Fruit fly (Drosophila melanogaster) whole organism, embryonic: ENCODE data around the gene vsg.

Experiments used
- Blimp-1 ChIP-seq: fragments of 200-800 bp; sonication (Bioruptor generic); optimal IDR thresholded peaks from 3 replicates; lab custom pipeline; 2018; ENCODE audit warnings: missing biosample characterization, missing genetic modification characterization, mild to moderate bottlenecking, moderate library complexity, missing genetic modification reagents
- CG12236 ChIP-seq: fragments of 200-800 bp; sonication (Bioruptor generic); optimal IDR thresholded peaks from 2 replicates; lab custom pipeline; 2016; ENCODE audit warnings: missing biosample characterization, missing genetic modification characterization
- CG12744 ChIP-seq: fragments of 200-800 bp; sonication (Bioruptor generic); optimal IDR thresholded peaks from 2 replicates; lab custom pipeline; 2016; ENCODE audit warnings: missing biosample characterization, missing genetic modification characterization
- CG13287 ChIP-seq: fragments of 200-800 bp; sonication (Bioruptor generic); IDR thresholded peaks from 2 replicates; pipeline ENCODE4 v1.3.6; 2022; ENCODE audit warnings: missing biosample characterization, missing genetic modification characterization; ENCODE audit not compliant: partially characterized antibody
- CG14667 ChIP-seq: fragments of 200-800 bp; sonication (Bioruptor generic); IDR thresholded peaks from 2 replicates; pipeline ENCODE4 v1.3.6; 2022; ENCODE audit warnings: missing biosample characterization, missing genetic modification characterization
- CG1602 ChIP-seq: fragments of 200-800 bp; sonication (Bioruptor generic); optimal IDR thresholded peaks from 3 replicates; lab custom pipeline; 2016; ENCODE audit warnings: missing biosample characterization, missing genetic modification characterization
- CG17568 ChIP-seq: fragments of 200-800 bp; sonication (Bioruptor generic); optimal IDR thresholded peaks from 2 replicates; lab custom pipeline; 2018; ENCODE audit warnings: missing biosample characterization, mild to moderate bottlenecking, missing genetic modification characterization, moderate library complexity
- CG18764 ChIP-seq: fragments of 200-800 bp; sonication (Bioruptor generic); optimal IDR thresholded peaks from 3 replicates; lab custom pipeline; 2016; ENCODE audit warnings: missing biosample characterization, missing genetic modification characterization
- CG2120 ChIP-seq: fragments of 200-800 bp; sonication (Bioruptor generic); optimal IDR thresholded peaks from 3 replicates; lab custom pipeline; 2016; ENCODE audit warnings: missing biosample characterization, missing genetic modification characterization
- CG2129 ChIP-seq: fragments of 200-800 bp; sonication (Bioruptor generic); IDR thresholded peaks from 2 replicates; pipeline ENCODE4 v1.3.6; 2022; ENCODE audit warnings: missing biosample characterization, missing genetic modification characterization; ENCODE audit not compliant: partially characterized antibody
- CG2202 ChIP-seq: fragments of 200-800 bp; sonication (Bioruptor generic); optimal IDR thresholded peaks from 2 replicates; lab custom pipeline; 2018; ENCODE audit warnings: missing biosample characterization, mild to moderate bottlenecking, missing genetic modification characterization
- CG30403 ChIP-seq: fragments of 200-800 bp; sonication (Bioruptor generic); optimal IDR thresholded peaks from 3 replicates; lab custom pipeline; 2016; ENCODE audit warnings: missing biosample characterization, missing genetic modification characterization
- CG3065 ChIP-seq: fragments of 200-800 bp; sonication (Bioruptor generic); optimal IDR thresholded peaks from 2 replicates; lab custom pipeline; 2016; ENCODE audit warnings: missing biosample characterization, missing genetic modification characterization
- CG3407 ChIP-seq: fragments of 200-800 bp; sonication (Bioruptor generic); optimal IDR thresholded peaks from 2 replicates; lab custom pipeline; 2018; ENCODE audit warnings: missing biosample characterization, mild to moderate bottlenecking, missing genetic modification characterization
- CG34376 ChIP-seq: fragments of 200-800 bp; sonication (Bioruptor generic); optimal IDR thresholded peaks from 2 replicates; lab custom pipeline; 2018; ENCODE audit warnings: missing biosample characterization, mild to moderate bottlenecking, missing genetic modification characterization
- CG5245 ChIP-seq: fragments of 200-800 bp; sonication (Bioruptor generic); optimal IDR thresholded peaks from 3 replicates; lab custom pipeline; 2016; ENCODE audit warnings: missing biosample characterization, missing genetic modification characterization
- CG6791 ChIP-seq: fragments of 200-800 bp; sonication (Bioruptor generic); IDR thresholded peaks from 3 replicates; pipeline ENCODE4 v1.3.6; 2022; ENCODE audit warnings: missing biosample characterization, missing genetic modification characterization; ENCODE audit not compliant: partially characterized antibody
- CG7372 ChIP-seq: fragments of 200-800 bp; sonication (Bioruptor generic); IDR thresholded peaks from 2 replicates; pipeline ENCODE4 v1.3.6; 2022; ENCODE audit warnings: missing biosample characterization, missing genetic modification characterization
- Chrac-16 ChIP-seq: fragments of 200-800 bp; sonication (Bioruptor generic); optimal IDR thresholded peaks from 3 replicates; lab custom pipeline; 2016; ENCODE audit warnings: missing biosample characterization, missing genetic modification characterization
- Dad ChIP-seq: fragments of 200-800 bp; sonication (Bioruptor generic); optimal IDR thresholded peaks from 3 replicates; lab custom pipeline; 2016; ENCODE audit warnings: missing biosample characterization, missing genetic modification characterization
- Dll ChIP-seq: fragments of 200-800 bp; sonication (Bioruptor generic); IDR thresholded peaks from 4 replicates; pipeline ENCODE4 v1.3.6; 2022; ENCODE audit warnings: missing biosample characterization, missing genetic modification characterization; ENCODE audit not compliant: partially characterized antibody
- Doc3 ChIP-seq: fragments of 200-800 bp; sonication (Bioruptor generic); IDR thresholded peaks from 3 replicates; pipeline ENCODE4 v1.3.6; 2022; ENCODE audit warnings: missing biosample characterization, missing genetic modification characterization; ENCODE audit not compliant: partially characterized antibody
- Elba2 ChIP-seq: fragments of 200-800 bp; sonication (Bioruptor generic); optimal IDR thresholded peaks from 3 replicates; lab custom pipeline; 2016; ENCODE audit warnings: missing biosample characterization, missing genetic modification characterization
- HHEX ChIP-seq: fragments of 200-800 bp; sonication (Bioruptor generic); optimal IDR thresholded peaks from 3 replicates; lab custom pipeline; 2017; ENCODE audit warnings: missing biosample characterization, mild to moderate bottlenecking, missing genetic modification characterization, missing genetic modification reagents
- HLHmδ ChIP-seq: fragments of 200-800 bp; sonication (Bioruptor generic); optimal IDR thresholded peaks from 2 replicates; lab custom pipeline; 2018; ENCODE audit warnings: missing biosample characterization, mild to moderate bottlenecking, missing genetic modification characterization, moderate library complexity
- Hand ChIP-seq: fragments of 200-800 bp; sonication (Bioruptor generic); optimal IDR thresholded peaks from 2 replicates; lab custom pipeline; 2017; ENCODE audit warnings: mild to moderate bottlenecking, missing biosample characterization, missing genetic modification reagents, missing genetic modification characterization
- Mad ChIP-seq: fragments of 200-800 bp; sonication (Bioruptor generic); optimal IDR thresholded peaks from 2 replicates; lab custom pipeline; 2016; ENCODE audit warnings: missing biosample characterization, missing genetic modification characterization
- NC2α ChIP-seq: fragments of 200-800 bp; sonication (Bioruptor generic); optimal IDR thresholded peaks from 2 replicates; lab custom pipeline; 2016; ENCODE audit warnings: missing biosample characterization, missing genetic modification characterization
- NC2β ChIP-seq: fragments of 200-800 bp; sonication (Bioruptor generic); optimal IDR thresholded peaks from 2 replicates; lab custom pipeline; 2016; ENCODE audit warnings: missing biosample characterization, missing genetic modification characterization
- Optix ChIP-seq: fragments of 200-800 bp; sonication (Bioruptor generic); IDR thresholded peaks from 3 replicates; pipeline ENCODE4 v1.3.6; 2022; ENCODE audit warnings: missing biosample characterization, missing genetic modification characterization
- Scr ChIP-seq: fragments of 200-800 bp; sonication (Bioruptor generic); IDR thresholded peaks from 2 replicates; pipeline ENCODE4 v1.3.6; 2022; ENCODE audit warnings: missing biosample characterization, missing genetic modification characterization; ENCODE audit not compliant: partially characterized antibody
- Xbp1 ChIP-seq: fragments of 200-800 bp; sonication (Bioruptor generic); optimal IDR thresholded peaks from 3 replicates; lab custom pipeline; 2016; ENCODE audit warnings: missing biosample characterization, mild to moderate bottlenecking, missing genetic modification characterization
- Xrp1 ChIP-seq: fragments of 200-800 bp; sonication (Bioruptor generic); IDR thresholded peaks from 2 replicates; pipeline ENCODE4 v1.3.6; 2022; ENCODE audit warnings: missing biosample characterization, missing genetic modification characterization
- abd-A ChIP-seq: fragments of 200-800 bp; sonication (Bioruptor generic); optimal IDR thresholded peaks from 3 replicates; lab custom pipeline; 2019; ENCODE audit warnings: missing biosample characterization, mild to moderate bottlenecking, missing genetic modification characterization, moderate library complexity
- ash1 ChIP-seq: fragments of 200-800 bp; sonication (Bioruptor generic); optimal IDR thresholded peaks from 2 replicates; lab custom pipeline; 2018; ENCODE audit warnings: missing biosample characterization, mild to moderate bottlenecking, missing genetic modification characterization
- chinmo ChIP-seq: fragments of 200-800 bp; sonication (Bioruptor generic); IDR thresholded peaks from 4 replicates; pipeline ENCODE4 v1.3.6; 2022; ENCODE audit warnings: missing biosample characterization, missing genetic modification characterization; ENCODE audit not compliant: partially characterized antibody
- crol ChIP-seq: fragments of 200-800 bp; sonication (Bioruptor generic); IDR thresholded peaks from 2 replicates; pipeline ENCODE4 v1.3.6; 2022; ENCODE audit warnings: missing biosample characterization, missing genetic modification characterization
- klu ChIP-seq: fragments of 200-800 bp; sonication (Bioruptor generic); IDR thresholded peaks from 2 replicates; pipeline ENCODE4 v1.3.6; 2022; ENCODE audit warnings: missing biosample characterization, missing genetic modification characterization
- onecut ChIP-seq: fragments of 200-800 bp; sonication (Bioruptor generic); IDR thresholded peaks from 2 replicates; pipeline ENCODE4 v1.3.6; 2022; ENCODE audit warnings: missing biosample characterization, missing genetic modification characterization
- prd ChIP-seq, 3 experiments: fragments of >200 bp in 2 of 3; fragments of 200-800 bp in 1 of 3; sonication (Bioruptor generic) in 1 of 3; optimal IDR thresholded peaks in 2 of 3; IDR thresholded peaks in 1 of 3; 2 replicates in 2 of 3; 3 replicates in 1 of 3; pipeline versions ENCODE4 v1.3.6 to Lab custom; 2017 to 2022; ENCODE audit warnings: missing biosample characterization in 1 of 3, missing genetic modification characterization in 1 of 3
- pros ChIP-seq: fragments of 200-800 bp; sonication (Bioruptor generic); optimal IDR thresholded peaks from 3 replicates; lab custom pipeline; 2019; ENCODE audit warnings: missing biosample characterization, mild to moderate bottlenecking, missing genetic modification characterization, moderate library complexity
- psq ChIP-seq: fragments of 200-800 bp; sonication (Bioruptor generic); optimal IDR thresholded peaks from 2 replicates; lab custom pipeline; 2017; ENCODE audit warnings: missing biosample characterization, missing genetic modification characterization
- ranshi ChIP-seq: fragments of 200-800 bp; sonication (Bioruptor generic); IDR thresholded peaks from 2 replicates; pipeline ENCODE4 v1.3.6; 2022; ENCODE audit warnings: missing biosample characterization, missing genetic modification characterization
- sens ChIP-seq: fragments of 200-800 bp; sonication (Bioruptor generic); peaks from one replicate; lab custom pipeline; 2016; ENCODE audit warnings: missing biosample characterization, missing genetic modification characterization
- sima ChIP-seq: fragments of 200-800 bp; sonication (Bioruptor generic); optimal IDR thresholded peaks from 2 replicates; lab custom pipeline; 2016; ENCODE audit warnings: missing biosample characterization, missing genetic modification characterization
- sug ChIP-seq: fragments of 200-800 bp; optimal IDR thresholded peaks from 2 replicates; lab custom pipeline; 2019; ENCODE audit warnings: missing biosample characterization, mild to moderate bottlenecking, missing genetic modification characterization, moderate library complexity
- twi ChIP-seq: fragments of 200-800 bp; optimal IDR thresholded peaks from 2 replicates; lab custom pipeline; 2019; ENCODE audit warnings: missing biosample characterization, mild to moderate bottlenecking, missing genetic modification characterization, moderate library complexity
- yki ChIP-seq: fragments of >200 bp; optimal IDR thresholded peaks from 3 replicates; lab custom pipeline; 2018

The vsg gene

DNA sequence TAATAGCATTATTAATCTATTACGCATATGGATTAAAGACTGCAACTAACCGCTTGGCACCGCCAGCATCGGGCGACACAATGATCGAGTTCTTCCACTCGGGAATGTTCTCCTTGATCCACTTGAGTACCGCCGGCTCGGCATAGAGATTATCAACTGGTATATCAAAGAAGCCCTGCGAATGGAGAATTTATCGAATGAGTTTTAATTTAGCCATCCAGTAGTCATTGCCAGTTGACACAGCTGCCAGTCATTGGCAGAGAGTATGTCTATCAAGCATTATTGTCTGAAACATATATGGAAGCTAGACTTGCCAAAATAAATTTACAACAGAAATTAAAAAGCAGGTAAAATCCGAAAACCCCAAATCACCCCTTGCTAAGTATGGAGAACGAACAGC, 29.3 kb upstream of the vsg start, which contains the start of gene CG16719:
TSS of gene CG16719 (plus strand) at position 301 of the 400 bp plus-strand sequence.
- TF ChIP-seq CG13287 (no peak), Chrac-16 (GFP tag; lab: Kevin White, UChicago) (no peak), CG18764 (GFP tag; lab: Kevin White, UChicago) (no peak), Dll (GFP tag; lab: Robert Waterston, UW) (no peak), CG5245 (GFP tag; lab: Kevin White, UChicago) (no peak), Mad (GFP tag; lab: Kevin White, UChicago) (no peak), prd (optimal IDR thresholded peaks at IDR 0.05; lab: Kevin White, UChicago) (no peak), prd (GFP tag; IDR thresholded peaks at IDR 0.05; lab: Robert Waterston, UW) (no peak), CG30403 (GFP tag; lab: Kevin White, UChicago) (no peak), NC2β (no peak), sima (GFP tag; lab: Kevin White, UChicago) (no peak), Doc3 (GFP tag; lab: Robert Waterston, UW) (no peak), Optix (GFP tag; lab: Robert Waterston, UW) (no peak), yki (lab: Kevin White, UChicago) (no peak), CG14667 (GFP tag; lab: Robert Waterston, UW) (no peak), CG1602 (no peak), Dad (GFP tag; lab: Kevin White, UChicago) (no peak), CG7372 (GFP tag; lab: Robert Waterston, UW) (no peak), abd-A (tag; lab: Kevin White, UChicago) (no peak), ranshi (GFP tag; lab: Robert Waterston, UW) (no peak)
- TF ChIP-seq, all 482 proteins: peak for 0

- TF ChIP-seq sug (tag; lab: Kevin White, UChicago) (peak; percentile 29), Xrp1 (GFP tag; lab: Robert Waterston, UW) (no peak), CG12236 (GFP tag; lab: Kevin White, UChicago) (no peak), CG2129 (no peak), CG34376 (peak; percentile 4), pros (GFP tag; lab: Kevin White, UChicago) (no peak), HLHmδ (no peak), crol (GFP tag; lab: Robert Waterston, UW) (peak; percentile 42; the same call in 1 of the 2 replicates), CG2120 (GFP tag; lab: Kevin White, UChicago) (no peak), CG17568 (no peak)
Observed at dm6 chr3L:9687536-9687935, 26.6 kb upstream of the vsg start.

DNA sequence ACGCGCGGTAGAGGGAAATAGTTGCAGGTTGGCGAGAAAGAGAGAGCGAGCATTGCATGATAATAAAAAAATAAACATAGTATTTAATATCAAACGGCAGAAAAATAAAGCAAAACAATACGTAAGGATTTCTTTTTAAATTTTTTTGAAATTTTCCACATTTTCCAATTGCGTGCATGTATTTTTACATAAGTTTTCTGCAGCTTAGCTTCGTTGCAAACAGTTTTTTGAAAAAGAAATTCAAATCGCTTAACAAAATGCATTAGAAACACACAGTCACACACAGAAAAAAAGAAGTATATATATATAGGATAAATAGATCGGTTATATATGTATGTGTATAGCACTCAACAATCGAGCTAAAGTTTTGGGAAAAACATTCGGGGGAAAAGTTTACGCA, 25.4 kb upstream of the vsg start:
- no peak for TF ChIP-seq Scr (GFP tag; lab: Robert Waterston, UW)
- no peak for TF ChIP-seq NC2α
- no peak for TF ChIP-seq CG12744 (GFP tag; lab: Kevin White, UChicago)
- no peak for TF ChIP-seq Elba2 (GFP tag; lab: Kevin White, UChicago)
- peak; percentile 29 for TF ChIP-seq sens (GFP tag; lab: Kevin White, UChicago)
- TF ChIP-seq Xbp1 (GFP tag; lab: Kevin White, UChicago), result no peak
- TF ChIP-seq, all 482 proteins: peak for 1

dm6 chr3L:9689809-9690208, 24.3 kb upstream of the vsg start:
- TF ChIP-seq CG3407 (GFP tag; lab: Kevin White, UChicago), result no peak
- no peak for TF ChIP-seq CG3065 (GFP tag; lab: Kevin White, UChicago)
- no peak for TF ChIP-seq onecut
- no peak for TF ChIP-seq ash1 (GFP tag; lab: Kevin White, UChicago)
- TF ChIP-seq CG2202, result no peak
- TF ChIP-seq Blimp-1 (GFP tag; lab: Kevin White, UChicago), result no peak
- TF ChIP-seq Dad (GFP tag; lab: Kevin White, UChicago), result no peak
- TF ChIP-seq HHEX (GFP tag; lab: Kevin White, UChicago), result no peak
- 0 out of 4 replicates have a peak, but pooled peaks have one; percentile 23 for TF ChIP-seq chinmo (GFP tag; lab: Robert Waterston, UW)
- TF ChIP-seq CG6791 (GFP tag; lab: Robert Waterston, UW), result no peak
- TF ChIP-seq Scr (GFP tag; lab: Robert Waterston, UW), result no peak
- no peak for TF ChIP-seq klu (GFP tag; lab: Robert Waterston, UW)
- no peak for TF ChIP-seq psq (GFP tag; lab: Kevin White, UChicago)
- TF ChIP-seq Hand (GFP tag; lab: Kevin White, UChicago), result no peak
- TF ChIP-seq twi, result no peak
